Worm (Caenorhabditis elegans): Measurements from ENCODE around the gene gcy-6.

Gene gcy-6

ce11 chrV:10270214-10270613 lies 43.6 kb downstream of the gcy-6 start, which contains the start of gene ric-4:
Gene ric-4, minus strand, starts transcription at chrV:10270314.
- TF ChIP-seq syd-9 (tag; optimal IDR thresholded peaks at IDR 0.05) (no peak), sdc-2 (tag; optimal IDR thresholded peaks at IDR 0.05) (no peak), K02D7.2 (tag; optimal IDR thresholded peaks at IDR 0.05) (no peak), eyg-1 (tag; optimal IDR thresholded peaks at IDR 0.05) (no peak), npax-4 (tag; optimal IDR thresholded peaks at IDR 0.05) (no peak), ceh-22 (tag; optimal IDR thresholded peaks at IDR 0.05) (no peak), hlh-30 (tag; optimal IDR thresholded peaks at IDR 0.05; ENCODE audit: insufficient read depth) (no peak), pqm-1 (tag; optimal IDR thresholded peaks at IDR 0.05) (no peak), ama-1 (optimal IDR thresholded peaks at IDR 0.05) (no peak), ceh-31 (tag; optimal IDR thresholded peaks at IDR 0.05) (no peak), ceh-34 (tag; optimal IDR thresholded peaks at IDR 0.05) (no peak), ceh-19 (GFP tag; optimal IDR thresholded peaks at IDR 0.05) (no peak), hlh-6 (tag; optimal IDR thresholded peaks at IDR 0.05) (no peak), mec-3 (tag; optimal IDR thresholded peaks at IDR 0.05; ENCODE audit: borderline replicate concordance) (no peak), fkh-10 (GFP tag; optimal IDR thresholded peaks at IDR 0.05) (no peak)

ce11 chrV:10266050-10266449 lies 47.8 kb downstream of the gcy-6 start:
- TF ChIP-seq unc-55 (GFP tag; optimal IDR thresholded peaks at IDR 0.05) (no peak), unc-42 (tag; optimal IDR thresholded peaks at IDR 0.05) (peak; percentile 73)

DNA sequence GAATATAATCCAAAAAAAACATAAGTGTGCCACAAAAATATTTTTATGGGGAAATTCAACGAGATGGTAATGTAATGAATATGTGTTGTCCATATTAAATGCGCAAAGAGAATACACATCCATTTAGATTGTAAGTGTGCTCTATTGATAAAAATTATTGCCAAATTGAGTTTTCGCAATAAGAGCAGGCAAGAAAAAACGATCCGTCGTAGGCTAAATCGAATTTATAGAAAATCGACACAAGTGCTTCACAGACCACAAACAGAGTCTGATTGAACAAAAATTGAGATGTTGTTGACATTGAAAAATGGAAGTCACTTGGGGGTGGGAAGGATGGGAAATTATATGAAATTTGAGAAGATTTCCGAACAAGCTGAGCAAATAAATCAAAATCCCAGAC lies 48.8 kb downstream of the gcy-6 start:
- TF ChIP-seq sox-2 (GFP tag; IDR thresholded peaks at IDR 0.05) (no peak), ceh-19 (GFP tag; optimal IDR thresholded peaks at IDR 0.05) (peak; percentile 31), eyg-1 (tag; optimal IDR thresholded peaks at IDR 0.05) (no peak), fkh-10 (GFP tag; optimal IDR thresholded peaks at IDR 0.05) (no peak), unc-42 (tag; optimal IDR thresholded peaks at IDR 0.05) (peak; percentile 66), unc-86 (tag; optimal IDR thresholded peaks at IDR 0.05) (no peak), ets-4 (tag; optimal IDR thresholded peaks at IDR 0.05) (no peak), hlh-13 (GFP tag; optimal IDR thresholded peaks at IDR 0.05) (no peak), mec-3 (tag; optimal IDR thresholded peaks at IDR 0.05; ENCODE audit: borderline replicate concordance) (no peak)

DNA sequence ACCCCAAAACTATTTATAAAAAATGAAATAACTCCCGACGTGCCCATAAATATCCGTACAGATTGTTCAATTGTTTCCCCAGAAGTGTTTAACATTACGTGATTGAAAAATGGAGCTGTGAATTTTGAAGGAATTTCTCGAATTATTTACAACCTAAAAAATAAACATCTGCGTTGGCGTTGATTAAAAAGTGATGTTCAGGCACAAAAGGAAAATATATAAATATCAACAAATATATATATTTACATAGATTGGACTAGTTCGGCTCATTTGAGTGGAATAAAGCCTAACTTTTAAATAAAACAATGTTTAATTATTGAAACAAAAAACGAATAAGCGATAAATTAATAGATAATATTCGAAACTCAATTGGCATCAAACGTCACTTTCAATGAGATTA lies 53.4 kb downstream of the gcy-6 start, which contains the start of gene sri-18:
Gene sri-18 (minus strand): TSS at position 101 of the 400 bp plus-strand sequence.
- TF ChIP-seq rnt-1 (tag; optimal IDR thresholded peaks at IDR 0.05) (no peak), C38D4.7 (GFP tag; optimal IDR thresholded peaks at IDR 0.05) (no peak), pat-9 (tag; optimal IDR thresholded peaks at IDR 0.05) (no peak), elt-4 (tag; optimal IDR thresholded peaks at IDR 0.05) (no peak), sdc-2 (tag; optimal IDR thresholded peaks at IDR 0.05) (no peak)

Measured in whole organism, late embryonic.